Worm (Caenorhabditis elegans): ENCODE measurements around the gene T11G6.4.

ce11 chrIV:10803973-10804372 lies 47.8 kb downstream of the T11G6.4 start:
- TF ChIP-seq flt-1 (GFP tag; IDR thresholded peaks at IDR 0.05) (no peak), T22C8.4 (GFP tag; IDR thresholded peaks at IDR 0.05) (no peak), ztf-29 (GFP tag; IDR thresholded peaks at IDR 0.05) (no peak), klf-2 (GFP tag; conservative IDR thresholded peaks at IDR 0.05) (no peak), med-1 (GFP tag; optimal IDR thresholded peaks at IDR 0.05; ENCODE audit: insufficient read depth) (no peak), ztf-23 (GFP tag; IDR thresholded peaks at IDR 0.05) (no peak), ref-1 (GFP tag; conservative IDR thresholded peaks at IDR 0.05) (no peak), cog-1 (tag; optimal IDR thresholded peaks at IDR 0.05) (no peak)

Measured in whole organism, midembryonic.